Worm (Caenorhabditis elegans) whole organism, young adult: ENCODE measurements around the gene lex-1.
A peak's percentile ranks its signal among the peaks of the same experiment; 100 is the strongest.

Experiments used
- B0261.1 ChIP-seq: sonication (generic microtip); optimal IDR thresholded peaks from 2 replicates; lab custom pipeline; 2016; ENCODE audit warnings: mild to moderate bottlenecking, missing genetic modification characterization, moderate library complexity, missing compliant biosample characterization
- F22D6.2 ChIP-seq: sonication (generic microtip); optimal IDR thresholded peaks from 2 replicates; lab custom pipeline; 2016; ENCODE audit warnings: mild to moderate bottlenecking, missing genetic modification characterization, missing compliant biosample characterization
- F49E8.2 ChIP-seq: sonication (generic microtip); optimal IDR thresholded peaks from 3 replicates; lab custom pipeline; 2017; ENCODE audit warnings: missing genetic modification characterization, mild to moderate bottlenecking, missing compliant biosample characterization, antibody characterized with exemption, moderate library complexity; ENCODE audit not compliant: insufficient read depth
- T26A5.8 ChIP-seq: sonication (generic microtip); optimal IDR thresholded peaks from 2 replicates; lab custom pipeline; 2016; ENCODE audit warnings: missing genetic modification characterization, missing compliant biosample characterization
- Y95B8A.8 ChIP-seq: fragments of 200-800 bp; sonication (Bioruptor generic); IDR thresholded peaks from 2 replicates; pipeline ENCODE4 v1.3.6; 2022; ENCODE audit warnings: missing genetic modification reagents, missing genetic modification characterization, missing compliant biosample characterization
- cebp-2 ChIP-seq: fragments of 200-800 bp; sonication (Bioruptor generic); IDR thresholded peaks from 2 replicates; pipeline ENCODE4 v1.3.6; 2022; ENCODE audit warnings: missing genetic modification characterization, missing compliant biosample characterization
- dpl-1 ChIP-seq: fragments of 150-350 bp; optimal IDR thresholded peaks from 2 replicates; lab custom pipeline; 2014; ENCODE audit warnings: missing biosample characterization, missing genetic modification reagents, missing genetic modification characterization
- hmg-1.2 ChIP-seq: fragments of 200-800 bp; sonication (Bioruptor generic); IDR thresholded peaks from 2 replicates; pipeline ENCODE4 v1.3.6; 2022; ENCODE audit warnings: missing genetic modification reagents, missing genetic modification characterization, missing compliant biosample characterization
- madf-8 ChIP-seq: fragments of 200-800 bp; sonication (Bioruptor generic); conservative IDR thresholded peaks from 2 replicates; pipeline ENCODE4 v1.3.6; 2022; ENCODE audit warnings: missing genetic modification reagents, missing genetic modification characterization, missing compliant biosample characterization
- mcd-1 ChIP-seq: fragments of 200-800 bp; sonication (Bioruptor generic); IDR thresholded peaks from 2 replicates; pipeline ENCODE4 v1.3.6; 2022; ENCODE audit warnings: missing genetic modification reagents, missing genetic modification characterization, missing compliant biosample characterization

DNA sequence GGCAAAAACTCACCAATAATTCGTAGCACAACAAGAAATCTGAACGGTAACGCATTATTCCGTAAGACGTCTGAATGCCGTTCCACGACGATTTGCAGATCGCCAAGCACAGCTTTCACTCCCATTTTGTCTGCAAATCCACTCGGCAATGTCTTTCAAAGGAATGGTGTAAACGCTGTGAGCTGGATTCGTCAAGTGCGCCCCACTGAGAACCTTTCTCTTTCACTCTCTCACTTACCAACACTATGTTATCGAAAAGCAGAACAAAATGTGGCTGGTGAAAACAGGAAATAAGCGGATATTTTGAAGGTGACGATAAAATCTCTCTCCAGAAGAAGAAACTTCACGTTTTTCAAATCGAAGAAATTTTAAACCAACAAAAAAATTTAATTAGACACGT lies 9.6 kb downstream of the lex-1 start:
- TF ChIP-seq F22D6.2 (tag; lab: Kevin White, UChicago) (no peak), B0261.1 (tag; lab: Kevin White, UChicago) (no peak), Y95B8A.8 (GFP tag; lab: Robert Waterston, UW) (no peak), cebp-2 (GFP tag; lab: Robert Waterston, UW) (0 out of 2 replicates have a peak, but pooled peaks have one; percentile 43), madf-8 (GFP tag; lab: Robert Waterston, UW) (no peak), dpl-1 (GFP tag; lab: Kevin White, UChicago) (no peak), hmg-1.2 (GFP tag; lab: Robert Waterston, UW) (peak; percentile 54; the same call in 1 of the 2 replicates), T26A5.8 (tag; lab: Kevin White, UChicago) (no peak), F49E8.2 (no peak), mcd-1 (GFP tag; lab: Robert Waterston, UW) (peak; percentile 48; the same call in 1 of the 2 replicates)
